Fruit fly (Drosophila melanogaster) whole organism, wandering third instar larva: ENCODE results near the gene Vlet.

Source experiments
- Abd-B ChIP-seq: fragments of >200 bp; optimal IDR thresholded peaks from 2 replicates; lab custom pipeline; 2017; ENCODE audit warnings: missing biosample characterization, missing genetic modification characterization
- CG32264 ChIP-seq: fragments of 200-800 bp; sonication (Bioruptor generic); optimal IDR thresholded peaks from 2 replicates; lab custom pipeline; 2016; ENCODE audit warnings: missing biosample characterization, missing genetic modification characterization
- CG9705 ChIP-seq: fragments of 200-800 bp; sonication (Bioruptor generic); optimal IDR thresholded peaks from 2 replicates; lab custom pipeline; 2018; ENCODE audit warnings: missing biosample characterization, mild to moderate bottlenecking, missing genetic modification characterization
- CrebA ChIP-seq: fragments of 200-800 bp; sonication (Bioruptor generic); optimal IDR thresholded peaks from 2 replicates; lab custom pipeline; 2016; ENCODE audit warnings: missing biosample characterization, mild to moderate bottlenecking, missing genetic modification characterization, borderline replicate concordance
- Dfd ChIP-seq: fragments of >200 bp; optimal IDR thresholded peaks from 2 replicates; lab custom pipeline; 2017; ENCODE audit warnings: missing biosample characterization, missing genetic modification characterization
- Dif ChIP-seq: fragments of 200-275, 200-300 bp; sonication (Bioruptor generic); optimal IDR thresholded peaks from 2 replicates; lab custom pipeline; 2018; ENCODE audit warnings: missing biosample characterization, missing genetic modification characterization; ENCODE audit not compliant: partially characterized antibody
- GATAd ChIP-seq: sonication (Bioruptor generic); optimal IDR thresholded peaks from 2 replicates; lab custom pipeline; 2016; ENCODE audit warnings: missing biosample characterization, missing genetic modification characterization
- HLH106 ChIP-seq: fragments of 200-800 bp; optimal IDR thresholded peaks from 3 replicates; lab custom pipeline; 2019; ENCODE audit warnings: missing biosample characterization, mild to moderate bottlenecking, missing genetic modification characterization, moderate library complexity
- Hnf4 ChIP-seq: fragments of 200-800 bp; sonication (Bioruptor generic); optimal IDR thresholded peaks from 2 replicates; lab custom pipeline; 2016; ENCODE audit warnings: missing biosample characterization, mild to moderate bottlenecking, missing genetic modification characterization
- Hr78 ChIP-seq: fragments of >200 bp; optimal IDR thresholded peaks from 2 replicates; lab custom pipeline; 2017; ENCODE audit warnings: missing biosample characterization, missing genetic modification characterization
- Hr83 ChIP-seq: fragments of 200-300 bp; sonication (Bioruptor generic); optimal IDR thresholded peaks from 2 replicates; lab custom pipeline; 2016; ENCODE audit warnings: missing biosample characterization, mild to moderate bottlenecking, missing genetic modification characterization, moderate library complexity; ENCODE audit not compliant: poor library complexity, severe bottlenecking
- Jra ChIP-seq: sonication (Bioruptor generic); optimal IDR thresholded peaks from 2 replicates; lab custom pipeline; 2016; ENCODE audit warnings: missing biosample characterization, missing genetic modification characterization
- Mio ChIP-seq: sonication (Bioruptor generic); optimal IDR thresholded peaks from 2 replicates; lab custom pipeline; 2016; ENCODE audit warnings: missing biosample characterization, missing genetic modification characterization
- Myc ChIP-seq: fragments of >200 bp; optimal IDR thresholded peaks from 2 replicates; lab custom pipeline; 2017
- N ChIP-seq: fragments of >200 bp; optimal IDR thresholded peaks from 2 replicates; lab custom pipeline; 2018; ENCODE audit warnings: missing biosample characterization, missing external identifiers, missing genetic modification characterization
- OdsH ChIP-seq: fragments of 200-800 bp; sonication (Bioruptor generic); optimal IDR thresholded peaks from 2 replicates; lab custom pipeline; 2016; ENCODE audit warnings: missing biosample characterization, mild to moderate bottlenecking, missing genetic modification characterization
- Rel ChIP-seq, 2 experiments: fragments of 200-800 bp; sonication (Bioruptor generic) in 1 of 2; optimal IDR thresholded peaks; 2 replicates in 1 of 2; 3 replicates in 1 of 2; lab custom pipeline; 2016 to 2019; ENCODE audit warnings: mild to moderate bottlenecking in 2 of 2, missing biosample characterization in 2 of 2, missing genetic modification characterization in 2 of 2, moderate library complexity in 1 of 2
- Sp1 ChIP-seq: fragments of 200-800 bp; sonication (Bioruptor generic); optimal IDR thresholded peaks from 3 replicates; lab custom pipeline; 2019; ENCODE audit warnings: missing biosample characterization, mild to moderate bottlenecking, missing genetic modification characterization, moderate library complexity
- Vsx2 ChIP-seq: fragments of 200-300, 225-300 bp; sonication (Bioruptor generic); optimal IDR thresholded peaks from 2 replicates; lab custom pipeline; 2018; ENCODE audit warnings: missing biosample characterization, missing genetic modification characterization; ENCODE audit not compliant: partially characterized antibody
- br ChIP-seq: fragments of 200-800 bp; sonication (Bioruptor generic); optimal IDR thresholded peaks from 2 replicates; lab custom pipeline; 2016; ENCODE audit warnings: missing biosample characterization, missing genetic modification characterization
- brk ChIP-seq: fragments of 200-800 bp; sonication (Bioruptor generic); optimal IDR thresholded peaks from 2 replicates; lab custom pipeline; 2016; ENCODE audit warnings: missing biosample characterization, mild to moderate bottlenecking, missing genetic modification characterization
- dl ChIP-seq, 2 experiments: fragments of 175-275, 200-275 bp in 1 of 2; fragments of 200-275 bp in 1 of 2; sonication (Bioruptor generic); optimal IDR thresholded peaks; lab custom pipeline; 2018; ENCODE audit warnings: mild to moderate bottlenecking in 2 of 2, missing biosample characterization in 2 of 2, missing genetic modification characterization in 2 of 2, moderate library complexity in 2 of 2; ENCODE audit not compliant: partially characterized antibody in 2 of 2, insufficient read depth in 1 of 2
- dmrt93B ChIP-seq: fragments of 200-800 bp; sonication (Bioruptor generic); optimal IDR thresholded peaks from 2 replicates; lab custom pipeline; 2018; ENCODE audit warnings: missing biosample characterization, mild to moderate bottlenecking, missing genetic modification characterization
- dsf ChIP-seq: sonication (Bioruptor generic); optimal IDR thresholded peaks from 2 replicates; lab custom pipeline; 2016; ENCODE audit warnings: missing biosample characterization, missing genetic modification characterization, borderline replicate concordance
- ey ChIP-seq: fragments of 200-800 bp; sonication (Bioruptor generic); optimal IDR thresholded peaks from 2 replicates; lab custom pipeline; 2016; ENCODE audit warnings: missing biosample characterization, missing genetic modification characterization
- foxo ChIP-seq, 2 experiments: fragments of 200-800 bp; sonication (Bioruptor generic); optimal IDR thresholded peaks; 2 replicates in 1 of 2; 3 replicates in 1 of 2; lab custom pipeline; 2016 to 2017; ENCODE audit warnings: missing biosample characterization in 2 of 2, missing genetic modification characterization in 2 of 2
- fru ChIP-seq: fragments of 200-800 bp; sonication (Bioruptor generic); optimal IDR thresholded peaks from 3 replicates; lab custom pipeline; 2016; ENCODE audit warnings: missing biosample characterization, mild to moderate bottlenecking, missing genetic modification characterization
- h ChIP-seq: fragments of 200-800 bp; sonication (Bioruptor generic); optimal IDR thresholded peaks from 3 replicates; lab custom pipeline; 2016; ENCODE audit warnings: missing biosample characterization, mild to moderate bottlenecking, missing genetic modification characterization
- jim ChIP-seq: fragments of 175-275, 200-325 bp; sonication (Bioruptor generic); optimal IDR thresholded peaks from 2 replicates; lab custom pipeline; 2016; ENCODE audit warnings: missing biosample characterization, mild to moderate bottlenecking, missing genetic modification characterization
- lola ChIP-seq: fragments of >200 bp; optimal IDR thresholded peaks from 2 replicates; lab custom pipeline; 2017; ENCODE audit warnings: missing biosample characterization, missing genetic modification characterization
- pan ChIP-seq: fragments of >200 bp; optimal IDR thresholded peaks from 2 replicates; lab custom pipeline; 2017
- psq ChIP-seq: fragments of 200-800 bp; sonication (Bioruptor generic); optimal IDR thresholded peaks from 3 replicates; lab custom pipeline; 2017; ENCODE audit warnings: missing biosample characterization, mild to moderate bottlenecking, missing genetic modification characterization, moderate library complexity
- rgr ChIP-seq: fragments of 200-800 bp; sonication (Bioruptor generic); optimal IDR thresholded peaks from 3 replicates; lab custom pipeline; 2016; ENCODE audit warnings: missing biosample characterization, mild to moderate bottlenecking, missing genetic modification characterization
- sage ChIP-seq: fragments of 200-800 bp; sonication (Bioruptor generic); optimal IDR thresholded peaks from 2 replicates; lab custom pipeline; 2016; ENCODE audit warnings: missing biosample characterization, mild to moderate bottlenecking, missing genetic modification characterization
- sv ChIP-seq: fragments of 200-800 bp; sonication (Bioruptor generic); optimal IDR thresholded peaks from 3 replicates; lab custom pipeline; 2016; ENCODE audit warnings: missing biosample characterization, missing genetic modification characterization
- tai ChIP-seq: sonication (Bioruptor generic); optimal IDR thresholded peaks from 2 replicates; lab custom pipeline; 2016; ENCODE audit warnings: missing biosample characterization, missing genetic modification characterization
- usp ChIP-seq: fragments of >200 bp; optimal IDR thresholded peaks from 2 replicates; lab custom pipeline; 2017; ENCODE audit warnings: missing biosample characterization, missing genetic modification characterization
- woc ChIP-seq: sonication (Bioruptor generic); optimal IDR thresholded peaks from 2 replicates; lab custom pipeline; 2016; ENCODE audit warnings: missing biosample characterization, mild to moderate bottlenecking, missing genetic modification characterization

The Vlet gene

dm6 chrX:11713808-11714528 is 35.6 kb upstream of the Vlet start:
- no peak for TF ChIP-seq sage (GFP tag; lab: Kevin White, UChicago)
- no peak for TF ChIP-seq sv (GFP tag; lab: Kevin White, UChicago)
- TF ChIP-seq br (GFP tag; lab: Kevin White, UChicago), result no peak
- TF ChIP-seq Hnf4 (GFP tag; lab: Kevin White, UChicago), result no peak
- TF ChIP-seq brk (GFP tag; lab: Kevin White, UChicago), result no peak
- TF ChIP-seq Jra, result no peak
- peak; percentile 91 for TF ChIP-seq psq (GFP tag; lab: Kevin White, UChicago)
- TF ChIP-seq h (GFP tag; lab: Kevin White, UChicago), result peak; percentile 38
- TF ChIP-seq foxo (GFP tag; optimal IDR thresholded peaks at IDR 0.05; lab: Kevin White, UChicago), result no peak
- TF ChIP-seq ey (GFP tag; lab: Kevin White, UChicago), result no peak
- peak; percentile 86 to 91 for TF ChIP-seq dl (GFP tag; optimal IDR thresholded peaks at IDR 0.05; lab: Kevin White, UChicago; ENCODE audit: insufficient read depth in 1 of 2, partially characterized antibody in 2 of 2)
- TF ChIP-seq Mio (GFP tag; lab: Kevin White, UChicago), result no peak
- TF ChIP-seq CG32264 (GFP tag; lab: Kevin White, UChicago), result no peak
- no peak for TF ChIP-seq usp (GFP tag; lab: Kevin White, UChicago)
- TF ChIP-seq Abd-B (GFP tag; lab: Kevin White, UChicago), result peak; percentile 25
- no peak for TF ChIP-seq Myc (lab: Kevin White, UChicago)
- peak; percentile 29 for TF ChIP-seq OdsH (GFP tag; lab: Kevin White, UChicago)
- peak; percentile 81 for TF ChIP-seq N (GFP tag; lab: Kevin White, UChicago)
- TF ChIP-seq Hr78 (GFP tag; lab: Kevin White, UChicago), result peak; percentile 48
- no peak for TF ChIP-seq woc (GFP tag; lab: Kevin White, UChicago)
- no peak for TF ChIP-seq dmrt93B
- TF ChIP-seq Rel (GFP tag; optimal IDR thresholded peaks at IDR 0.05; lab: Kevin White, UChicago), result peak; percentile 12
- TF ChIP-seq Rel (tag; optimal IDR thresholded peaks at IDR 0.05; lab: Kevin White, UChicago), result peak; percentile 59
- no peak for TF ChIP-seq fru (GFP tag; lab: Kevin White, UChicago)
- no peak for TF ChIP-seq CrebA (GFP tag; lab: Kevin White, UChicago)
- TF ChIP-seq jim (GFP tag; lab: Kevin White, UChicago), result no peak
- no peak for TF ChIP-seq GATAd (GFP tag; lab: Kevin White, UChicago)
- TF ChIP-seq pan (lab: Kevin White, UChicago), result no peak
- peak; percentile 26 for TF ChIP-seq rgr (GFP tag; lab: Kevin White, UChicago)
- no peak for TF ChIP-seq HLH106 (tag; lab: Kevin White, UChicago)
- TF ChIP-seq tai (GFP tag; lab: Kevin White, UChicago), result no peak
- no peak for TF ChIP-seq Vsx2 (GFP tag; lab: Kevin White, UChicago)
- no peak for TF ChIP-seq CG9705 (GFP tag; lab: Kevin White, UChicago)
- no peak for TF ChIP-seq Dfd (GFP tag; lab: Kevin White, UChicago)
- peak; percentile 47 for TF ChIP-seq Hr83 (GFP tag; lab: Kevin White, UChicago)
- no peak for TF ChIP-seq lola (GFP tag; lab: Kevin White, UChicago)
- TF ChIP-seq Dif (GFP tag; lab: Kevin White, UChicago), result peak; percentile 91
- TF ChIP-seq dsf, result no peak
- peak; percentile 15 for TF ChIP-seq Sp1 (GFP tag; lab: Kevin White, UChicago)
- TF ChIP-seq, all 38 proteins: peak for 12
